Fruit fly (Drosophila melanogaster): ENCODE measurements around the gene CG7218.

Gene CG7218

dm6 chr3R:18185385-18185784 is 21.2 kb upstream of the CG7218 start, which contains the start of the genes Arp5 and CG7208 (continued):
- TF ChIP-seq oc (tag; optimal IDR thresholded peaks at IDR 0.05): no peak
- TF ChIP-seq cato (GFP tag; optimal IDR thresholded peaks at IDR 0.05; ENCODE audit: borderline replicate concordance): peak; percentile 34
- TF ChIP-seq Dip2 (GFP tag; IDR thresholded peaks at IDR 0.05): no peak
- TF ChIP-seq az2 (GFP tag; optimal IDR thresholded peaks at IDR 0.05): peak; percentile 66
- peak; percentile 73 for TF ChIP-seq CG4617 (GFP tag; optimal IDR thresholded peaks at IDR 0.05; ENCODE audit: borderline replicate concordance)
- peak; percentile 1 for TF ChIP-seq Usf (GFP tag; optimal IDR thresholded peaks at IDR 0.05)
- no peak for TF ChIP-seq CG3065 (GFP tag; optimal IDR thresholded peaks at IDR 0.05)
- peak; percentile 60 for TF ChIP-seq Taf1 (GFP tag; IDR thresholded peaks at IDR 0.05)
- no peak for TF ChIP-seq hb (GFP tag; IDR thresholded peaks at IDR 0.05; ENCODE audit: partially characterized antibody)
- TF ChIP-seq CG2120 (GFP tag; optimal IDR thresholded peaks at IDR 0.05): peak; percentile 91
- peak; percentile 40 to 61 for TF ChIP-seq chif (GFP tag; optimal IDR thresholded peaks at IDR 0.05)
- TF ChIP-seq Kr (GFP tag; optimal IDR thresholded peaks at IDR 0.05): no peak
- TF ChIP-seq Blimp-1 (GFP tag; optimal IDR thresholded peaks at IDR 0.05): peak; percentile 77
- TF ChIP-seq CG16863 (GFP tag; optimal IDR thresholded peaks at IDR 0.05): peak; percentile 30
- TF ChIP-seq CG7928 (GFP tag; optimal IDR thresholded peaks at IDR 0.05): peak; percentile 30
- TF ChIP-seq Vsx1 (GFP tag; optimal IDR thresholded peaks at IDR 0.05): no peak
- TF ChIP-seq vvl (GFP tag; IDR thresholded peaks at IDR 0.05): peak; percentile 57
- TF ChIP-seq cg (GFP tag; optimal IDR thresholded peaks at IDR 0.05): no peak
- TF ChIP-seq D19B (GFP tag; optimal IDR thresholded peaks at IDR 0.05): peak; percentile 42
- TF ChIP-seq CG6683 (GFP tag; optimal IDR thresholded peaks at IDR 0.05): peak; percentile 39
- peak; percentile 45; the same call in 1 of the 2 replicates for TF ChIP-seq CG14441 (GFP tag; IDR thresholded peaks at IDR 0.05)
- TF ChIP-seq CG33213 (GFP tag; optimal IDR thresholded peaks at IDR 0.05): peak; percentile 53
- TF ChIP-seq CG7839 (tag; optimal IDR thresholded peaks at IDR 0.05): no peak
- no peak for TF ChIP-seq nau (GFP tag; optimal IDR thresholded peaks at IDR 0.05)
- no peak for TF ChIP-seq bowl (GFP tag; IDR thresholded peaks at IDR 0.05)
- TF ChIP-seq corto (GFP tag; optimal IDR thresholded peaks at IDR 0.05): no peak
- TF ChIP-seq lov (optimal IDR thresholded peaks at IDR 0.05): no peak
- no peak for TF ChIP-seq lov (GFP tag; IDR thresholded peaks at IDR 0.05)
- no peak for TF ChIP-seq inv (GFP tag; IDR thresholded peaks at IDR 0.05; ENCODE audit: partially characterized antibody)
- TF ChIP-seq CG10209 (GFP tag; optimal IDR thresholded peaks at IDR 0.05): peak; percentile 68
- TF ChIP-seq sqz (GFP tag; optimal IDR thresholded peaks at IDR 0.05): no peak
- TF ChIP-seq YL-1 (GFP tag; optimal IDR thresholded peaks at IDR 0.05): peak; percentile 53
- TF ChIP-seq gsb (GFP tag; IDR thresholded peaks at IDR 0.05): 0 out of 2 replicates have a peak, but pooled peaks have one; percentile 8
- peak in 1 of 2 experiments; percentile 44 for TF ChIP-seq Hr51 (GFP tag; optimal IDR thresholded peaks at IDR 0.05)
- TF ChIP-seq pfk (GFP tag; optimal IDR thresholded peaks at IDR 0.05): no peak
- TF ChIP-seq ind (GFP tag; optimal IDR thresholded peaks at IDR 0.05): peak; percentile 75
- TF ChIP-seq chinmo (GFP tag; IDR thresholded peaks at IDR 0.05; ENCODE audit: partially characterized antibody): no peak
- peak; percentile 58 for TF ChIP-seq CG7786 (GFP tag; optimal IDR thresholded peaks at IDR 0.05)
- TF ChIP-seq gcm (GFP tag; optimal IDR thresholded peaks at IDR 0.05): no peak
- peak; percentile 83 for TF ChIP-seq nmo (GFP tag; optimal IDR thresholded peaks at IDR 0.05)
- TF ChIP-seq gce (GFP tag; IDR thresholded peaks at IDR 0.05): no peak
- TF ChIP-seq al (GFP tag; IDR thresholded peaks at IDR 0.05): peak; percentile 72
- TF ChIP-seq p53 (GFP tag; optimal IDR thresholded peaks at IDR 0.05): no peak
- TF ChIP-seq CG1792 (GFP tag; optimal IDR thresholded peaks at IDR 0.05): peak; percentile 4
- no peak for TF ChIP-seq CG11093 (GFP tag; IDR thresholded peaks at IDR 0.05)
- TF ChIP-seq Hand (GFP tag; optimal IDR thresholded peaks at IDR 0.05): no peak
- TF ChIP-seq sim (GFP tag; IDR thresholded peaks at IDR 0.05): no peak
- peak; percentile 48 for TF ChIP-seq CG10366 (GFP tag; IDR thresholded peaks at IDR 0.05)
- TF ChIP-seq CG6689 (GFP tag; IDR thresholded peaks at IDR 0.05): peak; percentile 88
- peak; percentile 9 for TF ChIP-seq CrebB (tag; optimal IDR thresholded peaks at IDR 0.05)
- TF ChIP-seq crc (GFP tag; optimal IDR thresholded peaks at IDR 0.05): peak; percentile 40

Measured in whole organism, embryonic.